Worm (Caenorhabditis elegans) whole organism, L2 larva: ENCODE results near the gene mlc-1.

Source experiments
- blmp-1 ChIP-seq: sonication (generic microtip); optimal IDR thresholded peaks from 2 replicates; lab custom pipeline; 2017; ENCODE audit warnings: missing genetic modification characterization, mild to moderate bottlenecking, missing compliant biosample characterization, antibody characterized with exemption, moderate library complexity; ENCODE audit not compliant: insufficient read depth
- crh-2 ChIP-seq: sonication (generic microtip); optimal IDR thresholded peaks from 2 replicates; lab custom pipeline; 2017; ENCODE audit warnings: missing biosample characterization, missing genetic modification characterization
- egl-27 ChIP-seq: sonication (generic microtip); optimal IDR thresholded peaks from 3 replicates; lab custom pipeline; 2017; ENCODE audit warnings: missing biosample characterization, missing genetic modification reagents, missing genetic modification characterization
- elt-1 ChIP-seq: fragments of 150-350 bp; optimal IDR thresholded peaks from 2 replicates; lab custom pipeline; 2014; ENCODE audit warnings: missing biosample characterization, missing genetic modification characterization
- lin-11 ChIP-seq: fragments of 150-350 bp; sonication (generic microtip); optimal IDR thresholded peaks from 2 replicates; lab custom pipeline; 2014; ENCODE audit warnings: missing biosample characterization, missing genetic modification characterization, inconsistent platforms, mixed read lengths
- nhr-25 ChIP-seq: fragments of 150-350 bp; sonication (generic microtip); optimal IDR thresholded peaks from 3 replicates; lab custom pipeline; 2014; ENCODE audit warnings: missing biosample characterization, missing genetic modification characterization
- skn-1 ChIP-seq: sonication (generic microtip); optimal IDR thresholded peaks from 2 replicates; lab custom pipeline; 2017; ENCODE audit warnings: missing biosample characterization, missing genetic modification characterization

ce11 chrX:17456536-17457165, 2.4 kb upstream of the mlc-1 start, which contains the start of gene mlc-2:
- TF ChIP-seq crh-2 (tag; lab: Kevin White, UChicago) (no peak), blmp-1 (tag; lab: Kevin White, UChicago) (no peak), nhr-25 (tag; lab: Kevin White, UChicago) (no peak), lin-11 (tag; lab: Kevin White, UChicago) (no peak), elt-1 (tag; lab: Kevin White, UChicago) (no peak), egl-27 (tag; lab: Kevin White, UChicago) (no peak), skn-1 (tag; lab: Kevin White, UChicago) (no peak)
